Fruit fly (Drosophila melanogaster) ovary, adult (tissue): ENCODE measurements around the gene CG5810.
A peak's percentile ranks its signal among the peaks of the same experiment; 100 is the strongest.

ENCODE experiments used
- CG17801 ChIP-seq: fragments of 200-800 bp; optimal IDR thresholded peaks from 2 replicates; lab custom pipeline; 2019; ENCODE audit warnings: missing biosample characterization, mild to moderate bottlenecking, missing genetic modification characterization, moderate library complexity; ENCODE audit not compliant: partially characterized antibody

Gene CG5810

dm6 chr3R:21181957-21182356 is 18.4 kb downstream of the CG5810 start:
- no peak for TF ChIP-seq CG17801 (GFP tag; lab: Kevin White, UChicago)

dm6 chr3R:21184373-21185132 is 21.0 kb downstream of the CG5810 start:
- peak; percentile 30 for TF ChIP-seq CG17801 (GFP tag; lab: Kevin White, UChicago)

DNA sequence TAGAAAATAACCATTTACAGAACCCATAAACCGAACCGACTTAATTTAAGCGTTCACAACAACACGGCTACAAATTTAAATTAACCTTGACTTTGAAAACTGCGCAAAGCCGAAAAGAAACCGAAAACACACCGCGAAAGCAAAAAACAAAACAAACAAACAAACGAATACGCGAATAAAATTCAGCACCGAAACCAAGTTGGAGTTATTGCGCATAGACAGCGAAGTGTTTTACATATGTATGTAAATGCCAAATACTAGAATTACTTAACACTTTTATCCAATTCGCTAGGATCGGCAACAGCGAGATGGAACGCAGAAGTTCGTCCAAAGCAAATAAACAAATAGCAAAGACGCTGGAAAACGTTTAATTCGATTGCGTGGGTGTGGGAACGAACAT is 22.1 kb downstream of the CG5810 start:
- TF ChIP-seq CG17801 (GFP tag; lab: Kevin White, UChicago) = no peak

dm6 chr3R:21186606-21187393 is 23.2 kb downstream of the CG5810 start:
- no peak for TF ChIP-seq CG17801 (GFP tag; lab: Kevin White, UChicago)

dm6 chr3R:21187394-21188392 is 24.1 kb downstream of the CG5810 start:
- no peak for TF ChIP-seq CG17801 (GFP tag; lab: Kevin White, UChicago)

DNA sequence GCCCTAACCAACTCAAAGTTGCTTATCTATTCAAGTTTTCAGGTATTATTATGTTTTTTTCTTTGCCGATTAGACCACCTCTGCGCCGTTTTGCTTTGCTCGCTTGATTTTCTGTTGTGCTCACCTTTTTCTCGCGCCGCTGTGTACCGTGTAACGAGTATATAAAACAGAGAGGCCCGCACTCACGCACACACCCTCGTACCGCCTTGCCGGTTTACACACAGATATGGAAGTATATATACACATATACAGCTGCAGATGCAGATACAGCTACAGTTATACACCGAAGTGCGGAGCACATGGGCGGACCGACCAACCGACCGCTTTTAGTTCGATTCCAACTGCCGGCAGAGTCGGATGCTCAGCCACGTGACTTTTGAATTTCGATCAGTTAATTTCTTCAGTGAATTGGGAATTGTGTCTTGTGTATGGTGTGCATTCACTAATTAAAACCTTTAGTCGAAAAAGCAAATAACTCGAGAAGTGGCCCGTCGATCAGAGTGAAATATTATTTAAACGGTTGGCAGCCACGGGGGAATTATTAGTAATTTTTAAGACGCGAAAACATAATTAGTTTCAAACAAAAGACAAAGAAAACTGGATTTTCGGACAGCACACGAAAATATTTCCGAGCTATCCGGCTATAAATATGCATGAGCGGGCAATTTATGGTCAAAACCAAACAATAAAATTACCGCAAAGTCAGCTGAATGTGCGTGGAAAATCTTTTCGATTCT is 25.1 kb downstream of the CG5810 start:
- TF ChIP-seq CG17801 (GFP tag; lab: Kevin White, UChicago) = peak; percentile 77

dm6 chr3R:21189520-21190180 is 26.1 kb downstream of the CG5810 start:
- TF ChIP-seq CG17801 (GFP tag; lab: Kevin White, UChicago) = no peak

DNA sequence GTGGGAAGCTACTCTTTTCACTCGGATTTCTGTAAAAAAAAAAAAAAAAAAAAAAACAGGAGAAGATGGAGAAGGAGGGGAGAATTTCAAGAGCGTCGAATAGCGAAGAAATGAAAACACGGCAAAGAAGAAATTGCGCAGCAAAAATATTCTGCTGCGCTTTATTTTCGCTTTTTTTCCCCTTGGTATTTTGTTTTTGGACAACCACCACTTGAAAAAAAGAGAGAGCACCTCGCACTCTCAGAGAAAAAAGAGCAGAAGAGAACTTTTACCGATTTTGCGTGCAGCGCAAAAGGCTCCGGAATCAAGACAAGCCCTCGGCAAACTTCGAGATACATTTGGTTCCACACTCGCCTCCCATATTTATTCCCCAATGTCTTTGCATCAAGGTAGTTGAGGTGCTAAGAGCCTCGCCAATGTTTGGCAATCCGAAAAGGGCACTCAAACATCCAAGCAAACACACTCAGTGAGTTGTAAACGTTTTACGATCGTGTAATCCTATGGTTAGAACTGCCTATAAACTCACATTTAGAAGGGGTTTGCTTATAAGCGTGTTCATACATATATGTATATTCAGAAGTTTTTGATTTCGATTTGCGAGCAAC is 27.3 kb downstream of the CG5810 start:
- TF ChIP-seq CG17801 (GFP tag; lab: Kevin White, UChicago) = no peak

DNA sequence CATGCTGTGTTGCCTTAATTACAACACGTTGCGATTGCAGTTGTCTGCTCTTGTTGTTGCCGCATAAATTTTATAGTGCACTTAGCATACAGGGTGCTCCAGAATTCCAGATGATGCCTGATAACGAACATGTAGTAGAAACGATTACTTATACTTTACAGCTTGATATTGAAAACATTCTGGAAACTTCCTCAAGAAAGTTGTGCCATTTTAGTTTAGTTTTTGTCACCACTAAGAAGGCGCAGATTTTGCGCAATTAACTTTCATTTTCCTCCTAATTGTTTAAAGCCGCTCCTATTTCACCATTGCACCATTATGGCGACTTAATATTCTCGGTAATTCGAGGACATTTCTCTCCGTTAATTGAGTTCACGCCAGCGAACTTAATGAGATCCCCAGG is 28.7 kb downstream of the CG5810 start:
- no peak for TF ChIP-seq CG17801 (GFP tag; lab: Kevin White, UChicago)

dm6 chr3R:21193742-21194141 is 30.2 kb downstream of the CG5810 start:
- no peak for TF ChIP-seq CG17801 (GFP tag; lab: Kevin White, UChicago)

dm6 chr3R:21195210-21195967 is 31.8 kb downstream of the CG5810 start:
- TF ChIP-seq CG17801 (GFP tag; lab: Kevin White, UChicago) = no peak

dm6 chr3R:21197566-21197965 is 34.0 kb downstream of the CG5810 start:
- peak; percentile 39 for TF ChIP-seq CG17801 (GFP tag; lab: Kevin White, UChicago)
